Worm (Caenorhabditis elegans) whole organism, L4/young adult: Measurements from ENCODE around the gene tofu-6.

ENCODE experiments used
- W03F9.2 ChIP-seq: fragments of 150-350 bp; optimal IDR thresholded peaks from 2 replicates; lab custom pipeline; 2014; ENCODE audit warnings: missing biosample characterization, missing genetic modification characterization
- dao-5 ChIP-seq: sonication (generic microtip); optimal IDR thresholded peaks from 2 replicates; lab custom pipeline; 2016; ENCODE audit warnings: missing genotype, missing genetic modification characterization, moderate library complexity, missing compliant biosample characterization

ce11 chrII:5391447-5391846 lies 29.6 kb upstream of the tofu-6 start:
- TF ChIP-seq dao-5 (no peak), W03F9.2 (tag; lab: Kevin White, UChicago) (no peak)
